Fruit fly (Drosophila melanogaster): ENCODE data around the gene CG6813.

CG6813 gene

DNA sequence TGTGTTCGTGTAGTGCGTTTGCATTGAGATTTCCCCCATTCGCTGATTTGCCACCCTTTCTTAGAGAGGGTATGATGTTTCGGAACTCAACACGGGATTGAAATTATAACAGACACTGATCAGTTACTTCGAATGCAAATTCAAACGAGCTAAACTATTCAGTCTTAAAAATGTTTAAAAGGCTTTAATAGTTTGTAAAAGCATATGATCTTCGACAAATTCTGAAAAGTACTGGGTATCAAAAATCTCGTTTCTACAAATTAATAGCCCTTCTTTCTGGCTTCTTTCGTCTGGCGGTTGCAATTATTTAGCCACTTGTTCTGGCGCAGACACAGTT, 44.2 kb downstream of the CG6813 start (continued):
- TF ChIP-seq jumu (GFP tag; optimal IDR thresholded peaks at IDR 0.05) (peak; percentile 47), ftz-f1 (GFP tag; optimal IDR thresholded peaks at IDR 0.05) (no peak), en (GFP tag; optimal IDR thresholded peaks at IDR 0.05) (peak; percentile 56), ttk (GFP tag; IDR thresholded peaks at IDR 0.05) (peak; percentile 77), repo (GFP tag; optimal IDR thresholded peaks at IDR 0.05) (peak; percentile 36), E2f1 (GFP tag; IDR thresholded peaks at IDR 0.05) (peak; percentile 80), NfI (GFP tag; optimal IDR thresholded peaks at IDR 0.05) (peak; percentile 76), CG10654 (GFP tag; optimal IDR thresholded peaks at IDR 0.05) (peak; percentile 14), Asciz (GFP tag; optimal IDR thresholded peaks at IDR 0.05) (peak; percentile 63), CG1603 (tag; optimal IDR thresholded peaks at IDR 0.05) (peak; percentile 84), ATbp (GFP tag; optimal IDR thresholded peaks at IDR 0.05) (no peak), H2.0 (GFP tag; IDR thresholded peaks at IDR 0.05) (peak; percentile 65), CG17612 (GFP tag; IDR thresholded peaks at IDR 0.05) (0 out of 2 replicates have a peak, but pooled peaks have one; percentile 18), CG12942 (GFP tag; optimal IDR thresholded peaks at IDR 0.05) (peak; percentile 72), sr (GFP tag; IDR thresholded peaks at IDR 0.05) (peak; percentile 8; the same call in 1 of the 3 replicates), CG15514 (GFP tag; optimal IDR thresholded peaks at IDR 0.05) (peak; percentile 55), wek (GFP tag; optimal IDR thresholded peaks at IDR 0.05) (no peak), CG34422 (GFP tag; IDR thresholded peaks at IDR 0.05) (peak; percentile 75; the same call in 2 of the 3 replicates), CG9797 (GFP tag; optimal IDR thresholded peaks at IDR 0.05) (no peak), Optix (GFP tag; IDR thresholded peaks at IDR 0.05) (peak; percentile 79), CHES-1-like (GFP tag; optimal IDR thresholded peaks at IDR 0.05) (peak; percentile 24), CG4730 (GFP tag; IDR thresholded peaks at IDR 0.05) (peak; percentile 50; the same call in 1 of the 2 replicates), Dek (tag; optimal IDR thresholded peaks at IDR 0.05) (peak; percentile 47), CG31224 (GFP tag; IDR thresholded peaks at IDR 0.05) (peak; percentile 54), CG12104 (GFP tag; optimal IDR thresholded peaks at IDR 0.05) (peak; percentile 29), CG13296 (GFP tag; optimal IDR thresholded peaks at IDR 0.05) (no peak), CG7786 (GFP tag; optimal IDR thresholded peaks at IDR 0.05) (peak; percentile 44), inv (GFP tag; IDR thresholded peaks at IDR 0.05; ENCODE audit: partially characterized antibody) (no peak), CG10274 (GFP tag; optimal IDR thresholded peaks at IDR 0.05) (peak; percentile 51), bowl (GFP tag; IDR thresholded peaks at IDR 0.05) (peak; percentile 68), pan (optimal IDR thresholded peaks at IDR 0.05) (no peak), pan (GFP tag; optimal IDR thresholded peaks at IDR 0.05 in 1 of 2, IDR thresholded peaks at IDR 0.05 in 1 of 2) (peak in 1 of 2 experiments; percentile 87), CG15601 (tag; optimal IDR thresholded peaks at IDR 0.05) (no peak), BtbVII (GFP tag; optimal IDR thresholded peaks at IDR 0.05) (no peak), cato (GFP tag; optimal IDR thresholded peaks at IDR 0.05; ENCODE audit: borderline replicate concordance) (peak; percentile 25), phol (tag; optimal IDR thresholded peaks at IDR 0.05) (peak; percentile 58), CG12659 (GFP tag; optimal IDR thresholded peaks at IDR 0.05) (peak; percentile 39), mam (GFP tag; optimal IDR thresholded peaks at IDR 0.05) (peak; percentile 53), Spps (tag; optimal IDR thresholded peaks at IDR 0.05) (peak; percentile 8), maf-S (GFP tag; optimal IDR thresholded peaks at IDR 0.05) (peak; percentile 53), Tbp (GFP tag; optimal IDR thresholded peaks at IDR 0.05) (no peak), jing (GFP tag; optimal IDR thresholded peaks at IDR 0.05) (peak; percentile 60), B-H2 (GFP tag; optimal IDR thresholded peaks at IDR 0.05) (no peak), CG8281 (tag; optimal IDR thresholded peaks at IDR 0.05) (no peak), CG5245 (GFP tag; optimal IDR thresholded peaks at IDR 0.05) (peak; percentile 52), CG17829 (tag; optimal IDR thresholded peaks at IDR 0.05) (peak; percentile 67), CG32767 (GFP tag; IDR thresholded peaks at IDR 0.05) (peak; percentile 58; the same call in 1 of the 2 replicates), ash1 (GFP tag; optimal IDR thresholded peaks at IDR 0.05) (no peak), CG2678 (tag; optimal IDR thresholded peaks at IDR 0.05) (no peak), dpn (GFP tag; optimal IDR thresholded peaks at IDR 0.05) (peak; percentile 68 to 77), Dfd (GFP tag; optimal IDR thresholded peaks at IDR 0.05) (no peak)

Data from whole organism, embryonic.